Worm (Caenorhabditis elegans): ENCODE data around the gene eco-1.

DNA sequence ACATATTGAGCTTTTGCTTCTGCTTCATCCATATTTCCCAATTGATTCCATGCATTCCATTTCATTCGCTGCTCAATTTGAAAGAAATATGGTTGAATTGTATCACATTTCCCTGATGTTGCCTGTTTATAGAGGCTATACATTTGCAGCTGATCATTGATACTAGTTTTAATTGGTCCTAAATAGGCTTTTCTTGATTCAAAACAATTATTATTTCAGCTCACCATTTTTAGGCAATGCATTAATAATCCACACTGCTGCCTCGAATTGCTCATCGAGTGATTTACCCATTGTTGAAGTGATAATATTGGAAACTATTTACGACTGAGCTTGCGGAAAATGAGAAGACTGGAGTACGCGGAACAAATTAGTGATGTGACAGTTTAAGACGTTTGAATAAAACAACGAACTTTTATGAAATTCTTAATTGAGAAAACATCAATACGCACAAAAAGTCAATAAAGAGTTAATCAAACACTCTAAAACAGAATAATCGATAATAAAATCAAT is 50.2 kb downstream of the eco-1 start, which contains the start of gene acbp-4:
- TF ChIP-seq gmeb-2 (tag; optimal IDR thresholded peaks at IDR 0.05) (no peak), ama-1 (optimal IDR thresholded peaks at IDR 0.05) (no peak), pha-4 (tag; optimal IDR thresholded peaks at IDR 0.05) (no peak), sox-4 (tag; optimal IDR thresholded peaks at IDR 0.05) (no peak), ets-4 (tag; optimal IDR thresholded peaks at IDR 0.05) (no peak), ceh-9 (tag; optimal IDR thresholded peaks at IDR 0.05) (no peak), ceh-48 (tag; optimal IDR thresholded peaks at IDR 0.05) (no peak), rnt-1 (tag; optimal IDR thresholded peaks at IDR 0.05) (no peak), F13H6.1 (tag; optimal IDR thresholded peaks at IDR 0.05) (no peak)
